Fruit fly (Drosophila melanogaster) whole organism, embryonic: ENCODE data around the gene Cyp310a1.
A peak's percentile ranks its signal among the peaks of the same experiment; 100 is the strongest.

ENCODE experiments used
- Ada2b ChIP-seq: fragments of 200-800 bp; sonication (Bioruptor generic); IDR thresholded peaks from 2 replicates; pipeline ENCODE4 v1.3.6; 2022; ENCODE audit warnings: missing biosample characterization, missing genetic modification characterization
- Bgb ChIP-seq: fragments of 200-800 bp; sonication (Bioruptor generic); IDR thresholded peaks from 2 replicates; pipeline ENCODE4 v1.3.6; 2022; ENCODE audit warnings: missing biosample characterization, missing genetic modification characterization; ENCODE audit not compliant: partially characterized antibody
- Bteb2 ChIP-seq: fragments of 200-800 bp; sonication (Bioruptor generic); optimal IDR thresholded peaks from 2 replicates; lab custom pipeline; 2016; ENCODE audit warnings: missing biosample characterization, missing genetic modification characterization
- CG10274 ChIP-seq: fragments of 200-800 bp; sonication (Bioruptor generic); optimal IDR thresholded peaks from 3 replicates; lab custom pipeline; 2017; ENCODE audit warnings: missing biosample characterization, mild to moderate bottlenecking, missing genetic modification characterization
- CG10979 ChIP-seq: fragments of 200-800 bp; sonication (Bioruptor generic); optimal IDR thresholded peaks from 2 replicates; lab custom pipeline; 2018; ENCODE audit warnings: missing biosample characterization, mild to moderate bottlenecking, missing genetic modification characterization, moderate library complexity
- CG15601 ChIP-seq: fragments of 200-800 bp; sonication (Bioruptor generic); optimal IDR thresholded peaks from 3 replicates; lab custom pipeline; 2019; ENCODE audit warnings: missing biosample characterization, mild to moderate bottlenecking, missing genetic modification characterization, moderate library complexity
- CG16863 ChIP-seq: fragments of 200-800 bp; sonication (Bioruptor generic); optimal IDR thresholded peaks from 3 replicates; lab custom pipeline; 2016; ENCODE audit warnings: missing biosample characterization, missing genetic modification characterization
- CG17359 ChIP-seq: fragments of 200-800 bp; sonication (Bioruptor generic); optimal IDR thresholded peaks from 3 replicates; lab custom pipeline; 2018; ENCODE audit warnings: missing biosample characterization, mild to moderate bottlenecking, missing genetic modification characterization, moderate library complexity
- CG30403 ChIP-seq: fragments of 200-800 bp; sonication (Bioruptor generic); optimal IDR thresholded peaks from 3 replicates; lab custom pipeline; 2016; ENCODE audit warnings: missing biosample characterization, missing genetic modification characterization
- CG4282 ChIP-seq: fragments of 200-800 bp; sonication (Bioruptor generic); optimal IDR thresholded peaks from 2 replicates; lab custom pipeline; 2016; ENCODE audit warnings: missing biosample characterization, missing genetic modification characterization
- CG7745 ChIP-seq: fragments of 200-800 bp; sonication (Bioruptor generic); optimal IDR thresholded peaks from 2 replicates; lab custom pipeline; 2018; ENCODE audit warnings: missing biosample characterization, mild to moderate bottlenecking, missing genetic modification characterization, moderate library complexity
- CG8290 ChIP-seq, 3 experiments: fragments of 200-800 bp; sonication (Bioruptor generic); optimal IDR thresholded peaks; 2 replicates each; lab custom pipeline; 2016 to 2019; ENCODE audit warnings: missing biosample characterization in 3 of 3, missing genetic modification characterization in 3 of 3, mild to moderate bottlenecking in 2 of 3, moderate library complexity in 1 of 3
- CG9437 ChIP-seq: fragments of 200-800 bp; sonication (Bioruptor generic); optimal IDR thresholded peaks from 2 replicates; lab custom pipeline; 2018; ENCODE audit warnings: missing biosample characterization, mild to moderate bottlenecking, missing genetic modification characterization
- D19A ChIP-seq: fragments of 200-800 bp; optimal IDR thresholded peaks from 3 replicates; lab custom pipeline; 2019; ENCODE audit warnings: missing biosample characterization, mild to moderate bottlenecking, missing genetic modification characterization, moderate library complexity
- Drgx ChIP-seq: fragments of 200-800 bp; sonication (Bioruptor generic); IDR thresholded peaks from 2 replicates; pipeline ENCODE4 v1.3.6; 2022; ENCODE audit warnings: missing biosample characterization, missing genetic modification characterization
- MTF-1 ChIP-seq: fragments of 200-800 bp; sonication (Bioruptor generic); optimal IDR thresholded peaks from 2 replicates; lab custom pipeline; 2018; ENCODE audit warnings: missing biosample characterization, mild to moderate bottlenecking, missing genetic modification characterization, borderline replicate concordance
- Myb ChIP-seq: fragments of 200-800 bp; sonication (Bioruptor generic); optimal IDR thresholded peaks from 2 replicates; lab custom pipeline; 2016; ENCODE audit warnings: missing biosample characterization, missing genetic modification characterization
- Opbp ChIP-seq: fragments of 200-800 bp; sonication (Bioruptor generic); IDR thresholded peaks from 3 replicates; pipeline ENCODE4 v1.3.6; 2022; ENCODE audit warnings: missing biosample characterization, missing genetic modification characterization; ENCODE audit not compliant: partially characterized antibody
- PHDP ChIP-seq: fragments of 200-800 bp; sonication (Bioruptor generic); optimal IDR thresholded peaks from 3 replicates; lab custom pipeline; 2018; ENCODE audit warnings: missing biosample characterization, mild to moderate bottlenecking, missing genetic modification characterization, moderate library complexity
- Rfx ChIP-seq: fragments of 200-800 bp; sonication (Bioruptor generic); IDR thresholded peaks from 2 replicates; pipeline ENCODE4 v1.3.6; 2022; ENCODE audit warnings: missing biosample characterization, missing genetic modification characterization
- Sox102F ChIP-seq: fragments of 200-800 bp; sonication (Bioruptor generic); optimal IDR thresholded peaks from 2 replicates; lab custom pipeline; 2018; ENCODE audit warnings: missing biosample characterization, mild to moderate bottlenecking, missing genetic modification characterization, moderate library complexity
- Tbp ChIP-seq: fragments of >200 bp; optimal IDR thresholded peaks from 2 replicates; lab custom pipeline; 2018; ENCODE audit warnings: missing biosample characterization, missing genetic modification characterization
- abd-A ChIP-seq: fragments of 200-800 bp; sonication (Bioruptor generic); optimal IDR thresholded peaks from 3 replicates; lab custom pipeline; 2019; ENCODE audit warnings: missing biosample characterization, mild to moderate bottlenecking, missing genetic modification characterization, moderate library complexity
- chif ChIP-seq, 2 experiments: fragments of 200-800 bp; sonication (Bioruptor generic); optimal IDR thresholded peaks; 3 replicates each; lab custom pipeline; 2016; ENCODE audit warnings: missing biosample characterization in 2 of 2, missing genetic modification characterization in 2 of 2
- chn ChIP-seq: fragments of 200-800 bp; sonication (Bioruptor generic); optimal IDR thresholded peaks from 2 replicates; lab custom pipeline; 2016; ENCODE audit warnings: missing biosample characterization, missing genetic modification characterization
- crol ChIP-seq: fragments of 200-800 bp; sonication (Bioruptor generic); IDR thresholded peaks from 2 replicates; pipeline ENCODE4 v1.3.6; 2022; ENCODE audit warnings: missing biosample characterization, missing genetic modification characterization
- crp ChIP-seq, 2 experiments: fragments of 200-800 bp; sonication (Bioruptor generic); optimal IDR thresholded peaks; 2 replicates in 1 of 2; 3 replicates in 1 of 2; lab custom pipeline; 2017; ENCODE audit warnings: missing biosample characterization in 2 of 2, missing genetic modification characterization in 2 of 2, mild to moderate bottlenecking in 1 of 2, moderate library complexity in 1 of 2
- disco-r ChIP-seq: fragments of 200-800 bp; sonication (Bioruptor generic); optimal IDR thresholded peaks from 2 replicates; lab custom pipeline; 2016; ENCODE audit warnings: missing biosample characterization, missing genetic modification characterization
- dmrt11E ChIP-seq: fragments of 200-800 bp; sonication (Bioruptor generic); optimal IDR thresholded peaks from 3 replicates; lab custom pipeline; 2018; ENCODE audit warnings: missing biosample characterization, mild to moderate bottlenecking, missing genetic modification characterization, moderate library complexity
- eve ChIP-seq, 2 experiments: fragments of >200 bp; optimal IDR thresholded peaks; 2 replicates each; lab custom pipeline; 2017; ENCODE audit warnings: missing biosample characterization in 2 of 2, missing genetic modification characterization in 2 of 2
- fd64A ChIP-seq: fragments of 200-800 bp; sonication (Bioruptor generic); optimal IDR thresholded peaks from 3 replicates; lab custom pipeline; 2018; ENCODE audit warnings: missing biosample characterization, mild to moderate bottlenecking, missing genetic modification characterization
- grn ChIP-seq: fragments of 200-800 bp; sonication (Bioruptor generic); optimal IDR thresholded peaks from 3 replicates; lab custom pipeline; 2017; ENCODE audit warnings: missing biosample characterization, missing genetic modification characterization
- gro ChIP-seq: fragments of 200-800 bp; sonication (Bioruptor generic); optimal IDR thresholded peaks from 2 replicates; lab custom pipeline; 2016; ENCODE audit warnings: missing biosample characterization, missing genetic modification characterization
- gsb-n ChIP-seq: fragments of 200-800 bp; sonication (Bioruptor generic); optimal IDR thresholded peaks from 3 replicates; lab custom pipeline; 2018; ENCODE audit warnings: missing biosample characterization, mild to moderate bottlenecking, missing genetic modification characterization
- hkb ChIP-seq, 2 experiments: fragments of 200-800 bp in 1 of 2; fragments of >200 bp in 1 of 2; sonication (Bioruptor generic) in 1 of 2; IDR thresholded peaks in 1 of 2; optimal IDR thresholded peaks in 1 of 2; 2 replicates each; pipeline versions ENCODE4 v1.3.6 to Lab custom; 2017 to 2022; ENCODE audit warnings: missing biosample characterization in 1 of 2, missing genetic modification characterization in 1 of 2
- lilli ChIP-seq: fragments of 200-800 bp; sonication (Bioruptor generic); optimal IDR thresholded peaks from 3 replicates; lab custom pipeline; 2016; ENCODE audit warnings: missing biosample characterization, missing genetic modification characterization
- nerfin-1 ChIP-seq: fragments of 200-800 bp; sonication (Bioruptor generic); optimal IDR thresholded peaks from 3 replicates; lab custom pipeline; 2019; ENCODE audit warnings: missing biosample characterization, mild to moderate bottlenecking, missing genetic modification characterization, moderate library complexity
- nerfin-2 ChIP-seq: fragments of 200-800 bp; sonication (Bioruptor generic); IDR thresholded peaks from 2 replicates; pipeline ENCODE4 v1.3.6; 2022; ENCODE audit warnings: missing biosample characterization, missing genetic modification characterization; ENCODE audit not compliant: partially characterized antibody
- nmo ChIP-seq: fragments of 200-800 bp; sonication (Bioruptor generic); optimal IDR thresholded peaks from 2 replicates; lab custom pipeline; 2018; ENCODE audit warnings: missing biosample characterization, mild to moderate bottlenecking, missing genetic modification characterization, moderate library complexity
- pho ChIP-seq: fragments of 200-800 bp; sonication (Bioruptor generic); optimal IDR thresholded peaks from 2 replicates; lab custom pipeline; 2016; ENCODE audit warnings: missing biosample characterization, missing genetic modification characterization
- pnt ChIP-seq: fragments of 200-800 bp; sonication (Bioruptor generic); optimal IDR thresholded peaks from 3 replicates; lab custom pipeline; 2016; ENCODE audit warnings: missing biosample characterization, missing genetic modification characterization
- psq ChIP-seq: fragments of 200-800 bp; sonication (Bioruptor generic); optimal IDR thresholded peaks from 2 replicates; lab custom pipeline; 2017; ENCODE audit warnings: missing biosample characterization, missing genetic modification characterization
- schlank ChIP-seq: fragments of 200-800 bp; sonication (Bioruptor generic); optimal IDR thresholded peaks from 2 replicates; lab custom pipeline; 2018; ENCODE audit warnings: missing biosample characterization, mild to moderate bottlenecking, missing genetic modification characterization
- ttk ChIP-seq: fragments of 200-800 bp; sonication (Bioruptor generic); IDR thresholded peaks from 2 replicates; pipeline ENCODE4 v2.1.2; 2022; ENCODE audit warnings: missing biosample characterization, missing genetic modification characterization
- unpg ChIP-seq: fragments of 200-800 bp; sonication (Bioruptor generic); optimal IDR thresholded peaks from 3 replicates; lab custom pipeline; 2018; ENCODE audit warnings: missing biosample characterization, mild to moderate bottlenecking, missing genetic modification characterization, moderate library complexity
- vvl ChIP-seq: fragments of 200-800 bp; sonication (Bioruptor generic); IDR thresholded peaks from 2 replicates; pipeline ENCODE4 v1.3.6; 2022; ENCODE audit warnings: missing biosample characterization, missing genetic modification characterization
- wek ChIP-seq: fragments of 200-800 bp; sonication (Bioruptor generic); optimal IDR thresholded peaks from 3 replicates; lab custom pipeline; 2018; ENCODE audit warnings: missing biosample characterization, mild to moderate bottlenecking, missing genetic modification characterization, moderate library complexity
- zfh1 ChIP-seq: fragments of 200-800 bp; sonication (Bioruptor generic); IDR thresholded peaks from 3 replicates; pipeline ENCODE4 v1.3.6; 2022; ENCODE audit warnings: missing biosample characterization, missing genetic modification characterization

Cyp310a1 gene

dm6 chr2L:18647857-18648652, 4.8 kb downstream of the Cyp310a1 start (continued):
- TF ChIP-seq nerfin-2 (GFP tag; lab: Robert Waterston, UW) (no peak), lilli (GFP tag; lab: Kevin White, UChicago) (peak; percentile 20), wek (GFP tag; lab: Kevin White, UChicago) (no peak), CG4282 (GFP tag; lab: Kevin White, UChicago) (no peak), nmo (GFP tag; lab: Kevin White, UChicago) (peak; percentile 56), abd-A (no peak), zfh1 (GFP tag; lab: Robert Waterston, UW) (peak; percentile 53; the same call in 1 of the 3 replicates), gro (no peak), grn (GFP tag; lab: Kevin White, UChicago) (no peak), Opbp (GFP tag; lab: Robert Waterston, UW) (no peak), Tbp (GFP tag; lab: Kevin White, UChicago) (no peak), CG15601 (tag; lab: Kevin White, UChicago) (peak; percentile 59), schlank (tag; lab: Kevin White, UChicago) (no peak), vvl (peak; percentile 23; the same call in 1 of the 2 replicates), Myb (GFP tag; lab: Kevin White, UChicago) (no peak), CG30403 (GFP tag; lab: Kevin White, UChicago) (peak; percentile 47), CG16863 (GFP tag; lab: Kevin White, UChicago) (peak; percentile 12), MTF-1 (GFP tag; lab: Kevin White, UChicago) (no peak), Ada2b (GFP tag; lab: Robert Waterston, UW) (peak; percentile 34; the same call in 1 of the 2 replicates), CG8290 (GFP tag; optimal IDR thresholded peaks at IDR 0.05; lab: Kevin White, UChicago) (peak; percentile 4), CG8290 (tag; optimal IDR thresholded peaks at IDR 0.05; lab: Kevin White, UChicago) (no peak), chn (no peak), chif (GFP tag; optimal IDR thresholded peaks at IDR 0.05; lab: Kevin White, UChicago) (peak in 1 of 2 experiments; percentile 40), CG10274 (GFP tag; lab: Kevin White, UChicago) (no peak), nerfin-1 (tag; lab: Kevin White, UChicago) (no peak), Bgb (GFP tag; lab: Robert Waterston, UW) (no peak), CG17359 (tag; lab: Kevin White, UChicago) (no peak), pho (no peak), disco-r (GFP tag; lab: Kevin White, UChicago) (no peak), psq (GFP tag; lab: Kevin White, UChicago) (no peak), CG10979 (peak; percentile 52), CG9437 (peak; percentile 25), Sox102F (GFP tag; lab: Kevin White, UChicago) (peak; percentile 69), D19A (tag; lab: Kevin White, UChicago) (peak; percentile 28), unpg (GFP tag; lab: Kevin White, UChicago) (peak; percentile 56), pnt (no peak), Drgx (GFP tag; lab: Robert Waterston, UW) (no peak), gsb-n (tag; lab: Kevin White, UChicago) (no peak), dmrt11E (tag; lab: Kevin White, UChicago) (peak; percentile 59), hkb (optimal IDR thresholded peaks at IDR 0.05; lab: Kevin White, UChicago) (no peak), hkb (GFP tag; IDR thresholded peaks at IDR 0.05; lab: Robert Waterston, UW) (no peak), CG7745 (tag; lab: Kevin White, UChicago) (peak; percentile 94), PHDP (tag; lab: Kevin White, UChicago) (peak; percentile 56), crp (GFP tag; optimal IDR thresholded peaks at IDR 0.05; lab: Kevin White, UChicago) (no peak), eve (GFP tag; optimal IDR thresholded peaks at IDR 0.05; lab: Kevin White, UChicago) (no peak), crol (no peak), ttk (GFP tag; lab: Robert Waterston, UW) (no peak), fd64A (GFP tag; lab: Kevin White, UChicago) (peak; percentile 18), Rfx (GFP tag; lab: Robert Waterston, UW) (no peak), Bteb2 (GFP tag; lab: Kevin White, UChicago) (no peak)
